Fruit fly (Drosophila melanogaster) whole organism, embryonic: ENCODE measurements around the gene CG12519.

Source experiments
- B-H2 ChIP-seq: fragments of 200-800 bp; sonication (Bioruptor generic); optimal IDR thresholded peaks from 2 replicates; lab custom pipeline; 2018; ENCODE audit warnings: missing biosample characterization, mild to moderate bottlenecking, missing genetic modification characterization
- CG12942 ChIP-seq: fragments of 200-800 bp; sonication (Bioruptor generic); optimal IDR thresholded peaks from 3 replicates; lab custom pipeline; 2016; ENCODE audit warnings: missing biosample characterization, missing genetic modification characterization
- CG14441 ChIP-seq: fragments of 200-800 bp; sonication (Bioruptor generic); IDR thresholded peaks from 2 replicates; pipeline ENCODE4 v1.3.6; 2022; ENCODE audit warnings: missing biosample characterization, missing genetic modification characterization
- CG14965 ChIP-seq: fragments of 200-800 bp; sonication (Bioruptor generic); optimal IDR thresholded peaks from 2 replicates; lab custom pipeline; 2016; ENCODE audit warnings: missing biosample characterization, missing genetic modification characterization, borderline replicate concordance
- CG15073 ChIP-seq: fragments of 200-800 bp; sonication (Bioruptor generic); optimal IDR thresholded peaks from 2 replicates; lab custom pipeline; 2016; ENCODE audit warnings: missing biosample characterization, missing genetic modification characterization
- CG17186 ChIP-seq: fragments of 200-800 bp; sonication (Bioruptor generic); optimal IDR thresholded peaks from 3 replicates; lab custom pipeline; 2017; ENCODE audit warnings: missing biosample characterization, missing genetic modification reagents, missing genetic modification characterization
- CG17328 ChIP-seq: fragments of 200-800 bp; sonication (Bioruptor generic); IDR thresholded peaks from 2 replicates; pipeline ENCODE4 v1.3.6; 2022; ENCODE audit warnings: missing biosample characterization, missing genetic modification characterization
- CG2116 ChIP-seq: fragments of 200-800 bp; sonication (Bioruptor generic); optimal IDR thresholded peaks from 3 replicates; lab custom pipeline; 2018; ENCODE audit warnings: missing biosample characterization, mild to moderate bottlenecking, missing genetic modification characterization
- CG2120 ChIP-seq: fragments of 200-800 bp; sonication (Bioruptor generic); optimal IDR thresholded peaks from 3 replicates; lab custom pipeline; 2016; ENCODE audit warnings: missing biosample characterization, missing genetic modification characterization
- CG3065 ChIP-seq: fragments of 200-800 bp; sonication (Bioruptor generic); optimal IDR thresholded peaks from 2 replicates; lab custom pipeline; 2016; ENCODE audit warnings: missing biosample characterization, missing genetic modification characterization
- CG43689 ChIP-seq: fragments of 200-800 bp; sonication (Bioruptor generic); IDR thresholded peaks from 2 replicates; pipeline ENCODE4 v1.3.6; 2022; ENCODE audit warnings: missing biosample characterization, missing genetic modification characterization
- CG6683 ChIP-seq: fragments of 200-800 bp; sonication (Bioruptor generic); optimal IDR thresholded peaks from 2 replicates; lab custom pipeline; 2017; ENCODE audit warnings: missing biosample characterization, mild to moderate bottlenecking, missing genetic modification characterization, missing genetic modification reagents
- CG8359 ChIP-seq: fragments of 200-800 bp; sonication (Bioruptor generic); optimal IDR thresholded peaks from 2 replicates; lab custom pipeline; 2017; ENCODE audit warnings: missing biosample characterization, mild to moderate bottlenecking, missing genetic modification characterization, borderline replicate concordance
- Drgx ChIP-seq: fragments of 200-800 bp; sonication (Bioruptor generic); IDR thresholded peaks from 2 replicates; pipeline ENCODE4 v1.3.6; 2022; ENCODE audit warnings: missing biosample characterization, missing genetic modification characterization
- Ets65A ChIP-seq: fragments of 200-800 bp; sonication (Bioruptor generic); peaks from one replicate; lab custom pipeline; 2016; ENCODE audit warnings: missing biosample characterization, missing genetic modification characterization
- HHEX ChIP-seq: fragments of 200-800 bp; sonication (Bioruptor generic); optimal IDR thresholded peaks from 3 replicates; lab custom pipeline; 2017; ENCODE audit warnings: missing biosample characterization, mild to moderate bottlenecking, missing genetic modification characterization, missing genetic modification reagents
- Hr78 ChIP-seq, 2 experiments: fragments of 200-800 bp in 1 of 2; fragments of >200 bp in 1 of 2; sonication (Bioruptor generic) in 1 of 2; optimal IDR thresholded peaks; 2 replicates each; lab custom pipeline; 2017 to 2019; ENCODE audit warnings: missing biosample characterization in 2 of 2, missing genetic modification characterization in 2 of 2, mild to moderate bottlenecking in 1 of 2, moderate library complexity in 1 of 2
- Hsf ChIP-seq: fragments of 200-800 bp; sonication (Bioruptor generic); optimal IDR thresholded peaks from 3 replicates; lab custom pipeline; 2016; ENCODE audit warnings: missing biosample characterization, missing genetic modification characterization
- Vsx1 ChIP-seq: fragments of 200-800 bp; sonication (Bioruptor generic); optimal IDR thresholded peaks from 2 replicates; lab custom pipeline; 2017; ENCODE audit warnings: missing biosample characterization, mild to moderate bottlenecking, missing genetic modification characterization, missing genetic modification reagents
- Xbp1 ChIP-seq: fragments of 200-800 bp; sonication (Bioruptor generic); optimal IDR thresholded peaks from 3 replicates; lab custom pipeline; 2016; ENCODE audit warnings: missing biosample characterization, mild to moderate bottlenecking, missing genetic modification characterization
- hb ChIP-seq: fragments of 200-800 bp; sonication (Bioruptor generic); IDR thresholded peaks from 3 replicates; pipeline ENCODE4 v1.3.6; 2022; ENCODE audit warnings: missing biosample characterization, missing genetic modification characterization; ENCODE audit not compliant: partially characterized antibody
- lab ChIP-seq: fragments of 200-800 bp; sonication (Bioruptor generic); optimal IDR thresholded peaks from 3 replicates; lab custom pipeline; 2017; ENCODE audit warnings: missing biosample characterization, missing genetic modification characterization, mild to moderate bottlenecking, moderate library complexity, missing genetic modification reagents
- lov ChIP-seq, 2 experiments: fragments of 200-800 bp in 1 of 2; fragments of >200 bp in 1 of 2; sonication (Bioruptor generic) in 1 of 2; IDR thresholded peaks in 1 of 2; optimal IDR thresholded peaks in 1 of 2; 2 replicates in 1 of 2; 3 replicates in 1 of 2; pipeline versions ENCODE4 v1.3.6 to Lab custom; 2017 to 2022; ENCODE audit warnings: missing biosample characterization in 1 of 2, missing genetic modification characterization in 1 of 2
- oc ChIP-seq: fragments of 200-800 bp; sonication (Bioruptor generic); optimal IDR thresholded peaks from 2 replicates; lab custom pipeline; 2018; ENCODE audit warnings: missing biosample characterization, mild to moderate bottlenecking, missing genetic modification characterization, moderate library complexity
- sens ChIP-seq: fragments of 200-800 bp; sonication (Bioruptor generic); peaks from one replicate; lab custom pipeline; 2016; ENCODE audit warnings: missing biosample characterization, missing genetic modification characterization
- slp2 ChIP-seq: fragments of 200-800 bp; sonication (Bioruptor generic); optimal IDR thresholded peaks from 2 replicates; lab custom pipeline; 2016; ENCODE audit warnings: missing biosample characterization, missing genetic modification characterization
- sna ChIP-seq: fragments of 200-800 bp; sonication (Bioruptor generic); IDR thresholded peaks from 2 replicates; pipeline ENCODE4 v1.3.6; 2022; ENCODE audit warnings: missing biosample characterization, missing genetic modification characterization; ENCODE audit not compliant: partially characterized antibody
- vfl ChIP-seq: fragments of 200-800 bp; sonication (Bioruptor generic); optimal IDR thresholded peaks from 2 replicates; lab custom pipeline; 2016; ENCODE audit warnings: missing biosample characterization, missing genetic modification characterization
- zen2 ChIP-seq: fragments of 200-800 bp; sonication (Bioruptor generic); IDR thresholded peaks from 3 replicates; pipeline ENCODE4 v1.3.6; 2022; ENCODE audit warnings: missing biosample characterization, missing genetic modification characterization; ENCODE audit not compliant: partially characterized antibody
- zf30C ChIP-seq: fragments of 200-800 bp; sonication (Bioruptor generic); optimal IDR thresholded peaks from 3 replicates; lab custom pipeline; 2018; ENCODE audit warnings: missing biosample characterization, mild to moderate bottlenecking, missing genetic modification characterization

Gene CG12519

DNA sequence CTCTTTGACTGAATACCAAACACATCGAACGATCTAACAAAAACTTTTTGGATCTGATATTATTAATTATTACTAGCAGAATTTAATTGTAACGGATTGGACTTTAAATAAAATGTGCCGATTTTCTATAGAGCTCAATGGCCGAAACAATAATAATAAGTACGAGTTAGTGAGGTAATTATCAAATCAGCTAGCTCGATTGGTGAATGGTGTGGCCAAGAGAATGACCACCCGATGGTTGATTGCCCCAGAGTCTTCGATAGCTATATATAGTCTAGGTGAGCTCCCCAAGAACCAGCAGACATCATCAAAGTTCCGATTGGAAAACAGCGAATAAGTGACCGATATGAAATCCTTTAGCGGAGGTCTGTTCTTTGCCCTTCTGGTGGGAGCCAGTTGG lies 47.1 kb downstream of the CG12519 start, which contains the start of gene Cpr76Bb:
Gene Cpr76Bb, plus strand, starts transcription at position 301 of the 400 bp plus-strand sequence.
- TF ChIP-seq sna (no peak), CG6683 (GFP tag; lab: Kevin White, UChicago) (no peak), slp2 (GFP tag; lab: Kevin White, UChicago) (no peak), HHEX (GFP tag; lab: Kevin White, UChicago) (no peak), CG14441 (GFP tag; lab: Robert Waterston, UW) (no peak), B-H2 (no peak), CG17328 (GFP tag; lab: Robert Waterston, UW) (no peak), Hsf (GFP tag; lab: Kevin White, UChicago) (no peak), CG14965 (GFP tag; lab: Kevin White, UChicago) (no peak), CG17186 (GFP tag; lab: Kevin White, UChicago) (no peak), CG2120 (GFP tag; lab: Kevin White, UChicago) (no peak)
- TF ChIP-seq, all 482 proteins: peak for 0

dm6 chr3L:19520645-19521044 lies 48.4 kb downstream of the CG12519 start, which contains the start of gene Cpr76Bc:
TSS of gene Cpr76Bc (plus strand) at chr3L:19520945.
- TF ChIP-seq zen2, result no peak
- TF ChIP-seq vfl (GFP tag; lab: Kevin White, UChicago), result no peak
- TF ChIP-seq Vsx1 (GFP tag; lab: Kevin White, UChicago), result no peak
- TF ChIP-seq zf30C, result no peak
- no peak for TF ChIP-seq CG3065
- TF ChIP-seq oc (tag; lab: Kevin White, UChicago), result peak; percentile 12
- TF ChIP-seq CG2120 (GFP tag; lab: Kevin White, UChicago), result no peak
- TF ChIP-seq Ets65A, result peak; percentile 26
- TF ChIP-seq Hr78 (GFP tag; optimal IDR thresholded peaks at IDR 0.05; lab: Kevin White, UChicago), result no peak
- TF ChIP-seq hb, result no peak
- TF ChIP-seq CG2116, result no peak
- TF ChIP-seq sens (GFP tag; lab: Kevin White, UChicago), result no peak
- TF ChIP-seq Drgx, result 0 out of 2 replicates have a peak, but pooled peaks have one; percentile 37
- no peak for TF ChIP-seq CG15073 (GFP tag; lab: Kevin White, UChicago)
- no peak for TF ChIP-seq lab
- TF ChIP-seq lov (optimal IDR thresholded peaks at IDR 0.05; lab: Kevin White, UChicago), result no peak
- TF ChIP-seq lov (GFP tag; IDR thresholded peaks at IDR 0.05; lab: Robert Waterston, UW), result no peak
- TF ChIP-seq CG43689 (GFP tag; lab: Robert Waterston, UW), result no peak
- TF ChIP-seq, all 482 proteins: peak for 3

- no peak for TF ChIP-seq Xbp1 (GFP tag; lab: Kevin White, UChicago)
- peak; percentile 93 for TF ChIP-seq CG8359 (GFP tag; lab: Kevin White, UChicago)
- TF ChIP-seq CG12942 (GFP tag; lab: Kevin White, UChicago), result no peak
Observed at dm6 chr3L:19521093-19521492, 48.8 kb downstream of the CG12519 start.
